Worm (Caenorhabditis elegans): ENCODE data around the gene atf-2.

ce11 chrII:8732339-8733100, 19.3 kb upstream of the atf-2 start, which contains the start of gene rol-6:
- TF ChIP-seq pha-4 (tag; optimal IDR thresholded peaks at IDR 0.05) (no peak), ets-4 (GFP tag; optimal IDR thresholded peaks at IDR 0.05) (no peak), efl-1 (GFP tag; optimal IDR thresholded peaks at IDR 0.05) (no peak)
